Fruit fly (Drosophila melanogaster) whole organism, adult: ENCODE results near the gene Blm.

Experiments used
- CG12768 ChIP-seq: fragments of 200-800 bp; sonication (Bioruptor generic); optimal IDR thresholded peaks from 2 replicates; lab custom pipeline; 2017; ENCODE audit warnings: missing biosample characterization, missing genetic modification characterization, mild to moderate bottlenecking, moderate library complexity, missing genetic modification reagents
- CG1620 ChIP-seq: fragments of 200-800 bp; sonication (Bioruptor generic); optimal IDR thresholded peaks from 2 replicates; lab custom pipeline; 2016; ENCODE audit warnings: missing biosample characterization, missing genetic modification characterization
- CG33017 ChIP-seq: fragments of 200-800 bp; sonication (Bioruptor generic); optimal IDR thresholded peaks from 2 replicates; lab custom pipeline; 2018; ENCODE audit warnings: missing biosample characterization, mild to moderate bottlenecking, missing genetic modification characterization, moderate library complexity
- CG7045 ChIP-seq: fragments of 200-800 bp; sonication (Bioruptor generic); optimal IDR thresholded peaks from 2 replicates; lab custom pipeline; 2017; ENCODE audit warnings: missing biosample characterization, mild to moderate bottlenecking, missing genetic modification characterization
- CG7101 ChIP-seq: fragments of 200-800 bp; sonication (Bioruptor generic); optimal IDR thresholded peaks from 2 replicates; lab custom pipeline; 2018; ENCODE audit warnings: missing biosample characterization, mild to moderate bottlenecking, missing genetic modification characterization, moderate library complexity
- Clk ChIP-seq: fragments of 200-800 bp; sonication (Bioruptor generic); optimal IDR thresholded peaks from 2 replicates; lab custom pipeline; 2017; ENCODE audit warnings: missing biosample characterization, missing genetic modification characterization
- kay ChIP-seq: fragments of 200-800 bp; sonication (Bioruptor generic); peaks from one replicate; lab custom pipeline; 2016; ENCODE audit warnings: missing biosample characterization, missing genetic modification characterization, borderline replicate concordance
- tj ChIP-seq: fragments of 200-800 bp; sonication (Bioruptor generic); optimal IDR thresholded peaks from 3 replicates; lab custom pipeline; 2017; ENCODE audit warnings: missing biosample characterization, mild to moderate bottlenecking, missing genetic modification characterization, moderate library complexity

DNA sequence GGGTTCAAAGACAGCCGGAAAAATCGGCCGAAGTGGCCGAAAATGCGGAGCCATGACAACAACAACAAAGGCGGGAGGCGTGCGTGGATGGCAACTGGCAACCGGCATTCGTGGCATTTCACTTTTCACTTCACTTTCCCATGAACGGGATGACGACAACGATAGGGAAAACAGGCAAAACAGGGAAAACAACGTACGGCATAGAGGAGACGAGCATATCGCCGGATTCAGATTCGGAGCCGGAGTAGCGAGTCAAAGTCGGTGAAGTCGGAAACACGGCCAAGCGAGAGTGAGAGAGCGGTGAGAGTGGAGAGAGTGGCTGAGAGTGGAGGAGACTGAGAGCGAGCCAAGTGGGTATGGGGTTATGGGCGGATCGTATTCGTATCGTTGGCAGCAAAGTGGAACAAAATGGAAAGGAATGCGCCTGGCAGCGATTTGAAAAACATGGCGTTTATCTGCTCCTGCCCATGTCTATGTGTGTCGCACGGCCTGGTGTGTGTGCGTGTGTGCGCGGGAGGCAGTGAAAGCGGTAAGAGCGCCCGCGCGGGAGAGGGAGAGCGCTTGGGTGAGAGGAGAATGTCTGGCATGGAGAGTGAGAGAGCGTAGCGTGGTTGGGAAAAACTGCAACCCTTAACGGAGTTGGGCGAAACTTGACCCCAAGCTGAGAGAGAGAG, 31.9 kb upstream of the Blm start:
- TF ChIP-seq CG7101 (tag; lab: Kevin White, UChicago): no peak
- no peak for TF ChIP-seq tj (GFP tag; lab: Kevin White, UChicago)
- no peak for TF ChIP-seq CG7045 (GFP tag; lab: Kevin White, UChicago)
- TF ChIP-seq CG33017 (tag; lab: Kevin White, UChicago): no peak
- TF ChIP-seq kay (GFP tag; lab: Kevin White, UChicago): no peak
- no peak for TF ChIP-seq CG12768
- TF ChIP-seq Clk (GFP tag; lab: Kevin White, UChicago): no peak
- TF ChIP-seq CG1620: no peak
